Fruit fly (Drosophila melanogaster) whole organism, embryonic: ENCODE measurements around the gene sinu.

Source experiments
- Abd-B ChIP-seq: fragments of 200-800 bp; sonication (Bioruptor generic); optimal IDR thresholded peaks from 2 replicates; lab custom pipeline; 2018; ENCODE audit warnings: missing biosample characterization, mild to moderate bottlenecking, missing genetic modification characterization, moderate library complexity
- Antp ChIP-seq: fragments of 200-800 bp; sonication (Bioruptor generic); optimal IDR thresholded peaks from 3 replicates; lab custom pipeline; 2016; ENCODE audit warnings: missing biosample characterization, missing genetic modification characterization
- CG12236 ChIP-seq: fragments of 200-800 bp; sonication (Bioruptor generic); optimal IDR thresholded peaks from 2 replicates; lab custom pipeline; 2016; ENCODE audit warnings: missing biosample characterization, missing genetic modification characterization
- CG12744 ChIP-seq: fragments of 200-800 bp; sonication (Bioruptor generic); optimal IDR thresholded peaks from 2 replicates; lab custom pipeline; 2016; ENCODE audit warnings: missing biosample characterization, missing genetic modification characterization
- CG14014 ChIP-seq: fragments of 200-800 bp; sonication (Bioruptor generic); IDR thresholded peaks from 2 replicates; pipeline ENCODE4 v1.3.6; 2022; ENCODE audit warnings: missing biosample characterization, missing genetic modification characterization
- CG14050 ChIP-seq: fragments of 200-800 bp; sonication (Bioruptor generic); IDR thresholded peaks from 3 replicates; pipeline ENCODE4 v1.3.6; 2022; ENCODE audit warnings: missing biosample characterization, missing genetic modification characterization
- CG14710 ChIP-seq: fragments of 200-800 bp; sonication (Bioruptor generic); optimal IDR thresholded peaks from 3 replicates; lab custom pipeline; 2019; ENCODE audit warnings: missing biosample characterization, mild to moderate bottlenecking, missing genetic modification characterization, moderate library complexity
- CG14860 ChIP-seq: fragments of 200-800 bp; sonication (Bioruptor generic); IDR thresholded peaks from 3 replicates; pipeline ENCODE4 v1.3.6; 2022; ENCODE audit warnings: missing biosample characterization, missing genetic modification characterization; ENCODE audit not compliant: partially characterized antibody
- CG16815 ChIP-seq: fragments of 200-800 bp; sonication (Bioruptor generic); optimal IDR thresholded peaks from 3 replicates; lab custom pipeline; 2017; ENCODE audit warnings: missing biosample characterization, mild to moderate bottlenecking, missing genetic modification characterization
- CG2116 ChIP-seq: fragments of 200-800 bp; sonication (Bioruptor generic); optimal IDR thresholded peaks from 3 replicates; lab custom pipeline; 2018; ENCODE audit warnings: missing biosample characterization, mild to moderate bottlenecking, missing genetic modification characterization
- CG2202 ChIP-seq: fragments of 200-800 bp; sonication (Bioruptor generic); optimal IDR thresholded peaks from 2 replicates; lab custom pipeline; 2018; ENCODE audit warnings: missing biosample characterization, mild to moderate bottlenecking, missing genetic modification characterization
- CG3281 ChIP-seq: fragments of 200-800 bp; sonication (Bioruptor generic); optimal IDR thresholded peaks from 3 replicates; lab custom pipeline; 2017; ENCODE audit warnings: missing biosample characterization, mild to moderate bottlenecking, missing genetic modification characterization
- CG33557 ChIP-seq: fragments of 200-800 bp; sonication (Bioruptor generic); optimal IDR thresholded peaks from 2 replicates; lab custom pipeline; 2019; ENCODE audit warnings: missing biosample characterization, mild to moderate bottlenecking, missing genetic modification characterization, moderate library complexity
- CG4282 ChIP-seq: fragments of 200-800 bp; sonication (Bioruptor generic); optimal IDR thresholded peaks from 2 replicates; lab custom pipeline; 2016; ENCODE audit warnings: missing biosample characterization, missing genetic modification characterization
- CG4617 ChIP-seq: fragments of 200-800 bp; sonication (Bioruptor generic); optimal IDR thresholded peaks from 3 replicates; lab custom pipeline; 2016; ENCODE audit warnings: missing biosample characterization, missing genetic modification characterization, borderline replicate concordance
- CG6272 ChIP-seq: fragments of 200-800 bp; sonication (Bioruptor generic); IDR thresholded peaks from 2 replicates; pipeline ENCODE4 v1.3.6; 2022; ENCODE audit warnings: missing biosample characterization, missing genetic modification characterization
- CG6654 ChIP-seq: fragments of 200-800 bp; sonication (Bioruptor generic); optimal IDR thresholded peaks from 2 replicates; lab custom pipeline; 2017; ENCODE audit warnings: missing biosample characterization, mild to moderate bottlenecking, missing genetic modification characterization
- CG6854 ChIP-seq: fragments of 200-800 bp; sonication (Bioruptor generic); optimal IDR thresholded peaks from 3 replicates; lab custom pipeline; 2017; ENCODE audit warnings: missing biosample characterization, mild to moderate bottlenecking, missing genetic modification characterization
- CG8478 ChIP-seq: fragments of >200 bp; optimal IDR thresholded peaks from 2 replicates; lab custom pipeline; 2018
- CG8924 ChIP-seq: fragments of 200-800 bp; optimal IDR thresholded peaks from 3 replicates; lab custom pipeline; 2019; ENCODE audit warnings: missing biosample characterization, mild to moderate bottlenecking, missing genetic modification characterization, moderate library complexity
- CG9876 ChIP-seq: fragments of 200-800 bp; sonication (Bioruptor generic); optimal IDR thresholded peaks from 2 replicates; lab custom pipeline; 2016; ENCODE audit warnings: missing biosample characterization, missing genetic modification characterization
- D ChIP-seq, 2 experiments: fragments of 200-800 bp in 1 of 2; fragments of >200 bp in 1 of 2; sonication (Bioruptor generic) in 1 of 2; optimal IDR thresholded peaks; 2 replicates in 1 of 2; 3 replicates in 1 of 2; lab custom pipeline; 2017; ENCODE audit warnings: mild to moderate bottlenecking in 1 of 2, missing biosample characterization in 1 of 2, missing genetic modification characterization in 1 of 2, missing genetic modification reagents in 1 of 2
- Dbx ChIP-seq: fragments of 200-800 bp; sonication (Bioruptor generic); IDR thresholded peaks from 3 replicates; pipeline ENCODE4 v1.3.6; 2022; ENCODE audit warnings: missing biosample characterization, missing genetic modification characterization
- Doc3 ChIP-seq: fragments of 200-800 bp; sonication (Bioruptor generic); IDR thresholded peaks from 3 replicates; pipeline ENCODE4 v1.3.6; 2022; ENCODE audit warnings: missing biosample characterization, missing genetic modification characterization; ENCODE audit not compliant: partially characterized antibody
- Meics ChIP-seq: fragments of 200-800 bp; sonication (Bioruptor generic); optimal IDR thresholded peaks from 2 replicates; lab custom pipeline; 2017; ENCODE audit warnings: missing biosample characterization, mild to moderate bottlenecking, missing genetic modification characterization
- Myb ChIP-seq: fragments of 200-800 bp; sonication (Bioruptor generic); optimal IDR thresholded peaks from 2 replicates; lab custom pipeline; 2016; ENCODE audit warnings: missing biosample characterization, missing genetic modification characterization
- NC2β ChIP-seq: fragments of 200-800 bp; sonication (Bioruptor generic); optimal IDR thresholded peaks from 2 replicates; lab custom pipeline; 2016; ENCODE audit warnings: missing biosample characterization, missing genetic modification characterization
- NK7.1 ChIP-seq: fragments of 200-800 bp; sonication (Bioruptor generic); optimal IDR thresholded peaks from 3 replicates; lab custom pipeline; 2016; ENCODE audit warnings: missing biosample characterization, missing genetic modification characterization
- Sry-β ChIP-seq: fragments of 200-800 bp; sonication (Bioruptor generic); optimal IDR thresholded peaks from 2 replicates; lab custom pipeline; 2018; ENCODE audit warnings: missing biosample characterization, mild to moderate bottlenecking, missing genetic modification characterization, moderate library complexity
- Xrp1 ChIP-seq: fragments of 200-800 bp; sonication (Bioruptor generic); IDR thresholded peaks from 2 replicates; pipeline ENCODE4 v1.3.6; 2022; ENCODE audit warnings: missing biosample characterization, missing genetic modification characterization
- YL-1 ChIP-seq: fragments of 200-800 bp; sonication (Bioruptor generic); optimal IDR thresholded peaks from 3 replicates; lab custom pipeline; 2017; ENCODE audit warnings: missing biosample characterization, mild to moderate bottlenecking, missing genetic modification characterization
- ap ChIP-seq: fragments of 200-800 bp; sonication (Bioruptor generic); IDR thresholded peaks from 2 replicates; pipeline ENCODE4 v1.3.6; 2022; ENCODE audit warnings: missing biosample characterization, missing genetic modification characterization
- caup ChIP-seq: fragments of 200-800 bp; sonication (Bioruptor generic); optimal IDR thresholded peaks from 3 replicates; lab custom pipeline; 2017; ENCODE audit warnings: missing biosample characterization, mild to moderate bottlenecking, missing genetic modification characterization, moderate library complexity; ENCODE audit not compliant: severe bottlenecking
- croc ChIP-seq: fragments of 200-800 bp; sonication (Bioruptor generic); conservative IDR thresholded peaks from 3 replicates; pipeline ENCODE4 v1.3.6; 2022; ENCODE audit warnings: missing biosample characterization, missing genetic modification characterization
- fd64A ChIP-seq: fragments of 200-800 bp; sonication (Bioruptor generic); optimal IDR thresholded peaks from 3 replicates; lab custom pipeline; 2018; ENCODE audit warnings: missing biosample characterization, mild to moderate bottlenecking, missing genetic modification characterization
- gcm ChIP-seq: fragments of 200-800 bp; sonication (Bioruptor generic); optimal IDR thresholded peaks from 2 replicates; lab custom pipeline; 2019; ENCODE audit warnings: missing biosample characterization, mild to moderate bottlenecking, missing genetic modification characterization, moderate library complexity
- gro ChIP-seq: fragments of 200-800 bp; sonication (Bioruptor generic); optimal IDR thresholded peaks from 2 replicates; lab custom pipeline; 2016; ENCODE audit warnings: missing biosample characterization, missing genetic modification characterization
- hb ChIP-seq: fragments of 200-800 bp; sonication (Bioruptor generic); IDR thresholded peaks from 3 replicates; pipeline ENCODE4 v1.3.6; 2022; ENCODE audit warnings: missing biosample characterization, missing genetic modification characterization; ENCODE audit not compliant: partially characterized antibody
- lmd ChIP-seq: fragments of 200-800 bp; sonication (Bioruptor generic); IDR thresholded peaks from 2 replicates; pipeline ENCODE4 v1.3.6; 2022; ENCODE audit warnings: missing biosample characterization, missing genetic modification characterization
- nerfin-1 ChIP-seq: fragments of 200-800 bp; sonication (Bioruptor generic); optimal IDR thresholded peaks from 3 replicates; lab custom pipeline; 2019; ENCODE audit warnings: missing biosample characterization, mild to moderate bottlenecking, missing genetic modification characterization, moderate library complexity
- nom ChIP-seq: fragments of 200-800 bp; sonication (Bioruptor generic); optimal IDR thresholded peaks from 2 replicates; lab custom pipeline; 2017; ENCODE audit warnings: missing biosample characterization, missing genetic modification characterization, mild to moderate bottlenecking, moderate library complexity, missing genetic modification reagents
- pho ChIP-seq: fragments of 200-800 bp; sonication (Bioruptor generic); optimal IDR thresholded peaks from 2 replicates; lab custom pipeline; 2016; ENCODE audit warnings: missing biosample characterization, missing genetic modification characterization
- pnt ChIP-seq: fragments of 200-800 bp; sonication (Bioruptor generic); optimal IDR thresholded peaks from 3 replicates; lab custom pipeline; 2016; ENCODE audit warnings: missing biosample characterization, missing genetic modification characterization
- seq ChIP-seq: fragments of 200-800 bp; sonication (Bioruptor generic); IDR thresholded peaks from 2 replicates; pipeline ENCODE4 v1.3.6; 2022; ENCODE audit warnings: missing biosample characterization, missing genetic modification characterization
- sima ChIP-seq: fragments of 200-800 bp; sonication (Bioruptor generic); optimal IDR thresholded peaks from 2 replicates; lab custom pipeline; 2016; ENCODE audit warnings: missing biosample characterization, missing genetic modification characterization
- slp2 ChIP-seq: fragments of 200-800 bp; sonication (Bioruptor generic); optimal IDR thresholded peaks from 2 replicates; lab custom pipeline; 2016; ENCODE audit warnings: missing biosample characterization, missing genetic modification characterization
- trem ChIP-seq: fragments of 200-800 bp; optimal IDR thresholded peaks from 3 replicates; lab custom pipeline; 2019; ENCODE audit warnings: missing biosample characterization, mild to moderate bottlenecking, missing genetic modification characterization, moderate library complexity
- wek ChIP-seq: fragments of 200-800 bp; sonication (Bioruptor generic); optimal IDR thresholded peaks from 3 replicates; lab custom pipeline; 2018; ENCODE audit warnings: missing biosample characterization, mild to moderate bottlenecking, missing genetic modification characterization, moderate library complexity
- zen ChIP-seq: fragments of 200-800 bp; sonication (Bioruptor generic); optimal IDR thresholded peaks from 3 replicates; lab custom pipeline; 2018; ENCODE audit warnings: missing biosample characterization, mild to moderate bottlenecking, missing genetic modification characterization, moderate library complexity
- zf30C ChIP-seq: fragments of 200-800 bp; sonication (Bioruptor generic); optimal IDR thresholded peaks from 3 replicates; lab custom pipeline; 2018; ENCODE audit warnings: missing biosample characterization, mild to moderate bottlenecking, missing genetic modification characterization

The sinu gene

DNA sequence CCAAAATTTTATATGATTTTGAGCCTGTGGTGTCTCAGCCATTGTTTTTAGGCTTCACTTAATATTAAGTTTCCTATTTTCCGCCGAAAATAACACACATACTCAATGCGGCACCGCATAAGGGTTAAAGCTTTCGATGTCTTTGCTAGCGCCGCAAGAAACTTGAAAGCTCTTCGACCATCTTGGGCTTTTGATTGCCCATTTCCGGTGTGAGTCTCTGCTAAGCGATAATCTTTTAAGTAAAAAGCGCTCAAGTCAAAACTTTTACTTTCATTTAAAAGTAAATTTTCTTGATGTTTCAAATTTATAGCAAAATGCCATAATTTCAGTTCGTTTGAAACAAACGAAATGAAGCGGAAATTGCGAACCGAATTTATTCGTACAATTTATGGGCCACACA lies 49.4 kb downstream of the sinu start (continued):
- TF ChIP-seq CG16815 (peak; percentile 26), nerfin-1 (tag; lab: Kevin White, UChicago) (no peak), CG6654 (GFP tag; lab: Kevin White, UChicago) (peak; percentile 72), croc (GFP tag; lab: Robert Waterston, UW) (peak; percentile 33; the same call in 2 of the 3 replicates), CG9876 (peak; percentile 90), caup (GFP tag; lab: Kevin White, UChicago) (peak; percentile 97), CG14860 (GFP tag; lab: Robert Waterston, UW) (0 out of 3 replicates have a peak, but pooled peaks have one; percentile 8), CG14014 (GFP tag; lab: Robert Waterston, UW) (peak; percentile 79), Myb (GFP tag; lab: Kevin White, UChicago) (peak; percentile 65), trem (tag; lab: Kevin White, UChicago) (peak; percentile 51), CG14710 (tag; lab: Kevin White, UChicago) (no peak), CG2202 (tag; lab: Kevin White, UChicago) (peak; percentile 70), CG14050 (peak; percentile 75; the same call in 2 of the 3 replicates), hb (GFP tag; lab: Robert Waterston, UW) (no peak), seq (peak; percentile 43; the same call in 1 of the 2 replicates), Sry-β (peak; percentile 47), Xrp1 (no peak; the same call in 1 of the 2 replicates), CG2116 (GFP tag; lab: Kevin White, UChicago) (peak; percentile 81), Dbx (GFP tag; lab: Robert Waterston, UW) (peak; percentile 89), CG4282 (peak; percentile 73), fd64A (GFP tag; lab: Kevin White, UChicago) (peak; percentile 73), NK7.1 (GFP tag; lab: Kevin White, UChicago) (peak; percentile 81), Abd-B (peak; percentile 69), CG33557 (GFP tag; lab: Kevin White, UChicago) (peak; percentile 57), CG12744 (GFP tag; lab: Kevin White, UChicago) (peak; percentile 92), slp2 (GFP tag; lab: Kevin White, UChicago) (peak; percentile 79), CG12236 (GFP tag; lab: Kevin White, UChicago) (peak; percentile 89), CG8924 (tag; lab: Kevin White, UChicago) (no peak), CG8478 (lab: Kevin White, UChicago) (no peak), lmd (GFP tag; lab: Robert Waterston, UW) (peak; percentile 69; the same call in 1 of the 2 replicates), CG3281 (GFP tag; lab: Kevin White, UChicago) (peak; percentile 94), gro (GFP tag; lab: Kevin White, UChicago) (peak; percentile 96), gcm (no peak), pho (GFP tag; lab: Kevin White, UChicago) (peak; percentile 88), pnt (GFP tag; lab: Kevin White, UChicago) (peak; percentile 5), Doc3 (no peak), CG4617 (peak; percentile 49), Antp (GFP tag; lab: Kevin White, UChicago) (peak; percentile 70), nom (no peak), zf30C (GFP tag; lab: Kevin White, UChicago) (no peak), YL-1 (GFP tag; lab: Kevin White, UChicago) (peak; percentile 78), CG6272 (GFP tag; lab: Robert Waterston, UW) (peak; percentile 49), D (optimal IDR thresholded peaks at IDR 0.05; lab: Kevin White, UChicago) (no peak), D (GFP tag; optimal IDR thresholded peaks at IDR 0.05; lab: Kevin White, UChicago) (peak; percentile 65), Meics (GFP tag; lab: Kevin White, UChicago) (peak; percentile 94), zen (tag; lab: Kevin White, UChicago) (no peak), NC2β (GFP tag; lab: Kevin White, UChicago) (peak; percentile 90), sima (GFP tag; lab: Kevin White, UChicago) (peak; percentile 72), CG6854 (GFP tag; lab: Kevin White, UChicago) (peak; percentile 88), wek (GFP tag; lab: Kevin White, UChicago) (peak; percentile 85), ap (GFP tag; lab: Robert Waterston, UW) (peak; percentile 81)
